Worm (Caenorhabditis elegans): ENCODE results near the gene tsen-54.

The tsen-54 gene

ce11 chrIV:2002290-2002689 lies 54.3 kb downstream of the tsen-54 start:
- TF ChIP-seq unc-62 (GFP tag; optimal IDR thresholded peaks at IDR 0.05) = no peak
